Worm (Caenorhabditis elegans): ENCODE results near the gene str-208.

The str-208 gene

ce11 chrV:4934406-4934805 lies 22.2 kb upstream of the str-208 start, which contains the start of gene catp-2:
Gene catp-2 (plus strand): TSS chrV:4934706.
- TF ChIP-seq saeg-2 (GFP tag; IDR thresholded peaks at IDR 0.05): no peak

- no peak for TF ChIP-seq ceh-32 (tag; optimal IDR thresholded peaks at IDR 0.05; ENCODE audit: poor library complexity)
- peak; percentile 68 for TF ChIP-seq pqm-1 (tag; optimal IDR thresholded peaks at IDR 0.05)
Observed at ce11 chrV:4935096-4935495, 21.5 kb upstream of the str-208 start.

- TF ChIP-seq nhr-28 (tag; optimal IDR thresholded peaks at IDR 0.05) (no peak), spr-3 (GFP tag; optimal IDR thresholded peaks at IDR 0.05) (no peak), unc-39 (tag; optimal IDR thresholded peaks at IDR 0.05) (no peak), unc-62 (GFP tag; optimal IDR thresholded peaks at IDR 0.05 in 1 of 2) (peak in 1 of 2 experiments; percentile 95), unc-62 (tag; optimal IDR thresholded peaks at IDR 0.05) (no peak), zip-11 (GFP tag; IDR thresholded peaks at IDR 0.05) (no peak), lim-7 (GFP tag; IDR thresholded peaks at IDR 0.05) (no peak), F26F4.8 (GFP tag; conservative IDR thresholded peaks at IDR 0.05) (no peak)
Observed at ce11 chrV:4937337-4937736, 19.3 kb upstream of the str-208 start.

ce11 chrV:4944219-4944618 lies 12.4 kb upstream of the str-208 start, which contains the start of gene str-211:
Gene str-211 (minus strand): TSS chrV:4944319.
- TF ChIP-seq pha-4 (GFP tag; IDR thresholded peaks at IDR 0.05) (no peak), pha-4 (tag; optimal IDR thresholded peaks at IDR 0.05) (no peak), lsy-2 (tag; optimal IDR thresholded peaks at IDR 0.05) (no peak), nhr-41 (GFP tag; IDR thresholded peaks at IDR 0.05) (no peak), lin-29 (GFP tag; IDR thresholded peaks at IDR 0.05) (no peak), F26F4.8 (GFP tag; conservative IDR thresholded peaks at IDR 0.05) (no peak), hmg-1.1 (GFP tag; IDR thresholded peaks at IDR 0.05) (no peak), tra-1 (GFP tag; IDR thresholded peaks at IDR 0.05) (no peak), daf-16 (GFP tag; optimal IDR thresholded peaks at IDR 0.05) (no peak), daf-16 (tag; optimal IDR thresholded peaks at IDR 0.05) (no peak), pqm-1 (tag; optimal IDR thresholded peaks at IDR 0.05) (no peak), nhr-11 (tag; optimal IDR thresholded peaks at IDR 0.05) (no peak), mxl-3 (GFP tag; optimal IDR thresholded peaks at IDR 0.05) (no peak), arid-1 (GFP tag; conservative IDR thresholded peaks at IDR 0.05) (no peak), mes-2 (tag; optimal IDR thresholded peaks at IDR 0.05; ENCODE audit: poor library complexity, severe bottlenecking) (no peak), hlh-30 (tag; optimal IDR thresholded peaks at IDR 0.05; ENCODE audit: insufficient read depth) (no peak), T20F7.1 (GFP tag; optimal IDR thresholded peaks at IDR 0.05) (no peak), aly-2 (tag; optimal IDR thresholded peaks at IDR 0.05) (no peak)

ce11 chrV:4948635-4949034 lies 8.0 kb upstream of the str-208 start, which contains the start of gene str-209:
Gene str-209 (plus strand): TSS chrV:4948935.
- TF ChIP-seq nhr-10 (tag; optimal IDR thresholded peaks at IDR 0.05): no peak
- TF ChIP-seq nhr-6 (tag; optimal IDR thresholded peaks at IDR 0.05): no peak
- TF ChIP-seq ztf-7 (tag; optimal IDR thresholded peaks at IDR 0.05): no peak
- no peak for TF ChIP-seq nhr-42 (GFP tag; IDR thresholded peaks at IDR 0.05)
- no peak for TF ChIP-seq mdt-29 (GFP tag; IDR thresholded peaks at IDR 0.05)
- no peak for TF ChIP-seq nhr-48 (tag; optimal IDR thresholded peaks at IDR 0.05)
- no peak for TF ChIP-seq lin-1 (GFP tag; IDR thresholded peaks at IDR 0.05)
- no peak for TF ChIP-seq dmd-8 (GFP tag; IDR thresholded peaks at IDR 0.05)
